Fruit fly (Drosophila melanogaster): ENCODE results near the gene CG43335.

Gene CG43335

DNA sequence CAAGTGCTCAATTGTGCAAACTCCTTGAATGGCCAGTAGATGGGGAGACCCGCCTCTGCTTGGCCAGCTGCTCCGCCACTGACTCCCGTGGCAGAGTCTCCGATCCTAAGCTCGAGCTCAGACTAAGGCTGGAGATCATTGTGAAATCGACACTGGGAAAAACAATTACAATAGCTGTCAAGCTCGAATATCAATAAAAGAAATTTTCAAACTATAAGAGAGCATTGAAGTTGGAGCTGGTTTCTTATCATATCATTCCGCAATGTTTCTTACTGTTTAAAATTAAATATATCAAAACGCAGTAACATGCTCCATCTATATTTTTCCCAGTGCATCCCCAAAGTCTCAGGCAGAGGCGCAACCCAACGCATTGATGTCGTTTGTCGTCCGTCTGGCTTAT lies 7.5 kb downstream of the CG43335 start (continued):
- peak; percentile 93 for TF ChIP-seq CG10959 (GFP tag; IDR thresholded peaks at IDR 0.05)
- TF ChIP-seq sug (tag; optimal IDR thresholded peaks at IDR 0.05), result no peak
- TF ChIP-seq CG17361 (GFP tag; IDR thresholded peaks at IDR 0.05), result peak; percentile 68; the same call in 2 of the 3 replicates
- no peak for TF ChIP-seq bbx (GFP tag; IDR thresholded peaks at IDR 0.05; ENCODE audit: partially characterized antibody)
- TF ChIP-seq CG10565 (GFP tag; optimal IDR thresholded peaks at IDR 0.05), result no peak
- no peak for TF ChIP-seq z (GFP tag; IDR thresholded peaks at IDR 0.05)
- no peak for TF ChIP-seq CG18619 (GFP tag; optimal IDR thresholded peaks at IDR 0.05)
- TF ChIP-seq CG1529 (GFP tag; optimal IDR thresholded peaks at IDR 0.05), result no peak
- no peak for TF ChIP-seq CG4730 (GFP tag; IDR thresholded peaks at IDR 0.05)
- peak; percentile 30 to 62 for TF ChIP-seq bsh (GFP tag; optimal IDR thresholded peaks at IDR 0.05)
- no peak for TF ChIP-seq inv (GFP tag; IDR thresholded peaks at IDR 0.05; ENCODE audit: partially characterized antibody)
- TF ChIP-seq Myb (GFP tag; optimal IDR thresholded peaks at IDR 0.05), result no peak
- TF ChIP-seq insv (GFP tag; optimal IDR thresholded peaks at IDR 0.05), result no peak
- TF ChIP-seq CG13296 (GFP tag; optimal IDR thresholded peaks at IDR 0.05), result no peak
- no peak for TF ChIP-seq ATbp (GFP tag; optimal IDR thresholded peaks at IDR 0.05)
- no peak for TF ChIP-seq CG31224 (GFP tag; IDR thresholded peaks at IDR 0.05)
- TF ChIP-seq CG15073 (GFP tag; optimal IDR thresholded peaks at IDR 0.05), result no peak
- no peak for TF ChIP-seq sim (GFP tag; IDR thresholded peaks at IDR 0.05)
- peak; percentile 8 for TF ChIP-seq nerfin-1 (tag; optimal IDR thresholded peaks at IDR 0.05)
- TF ChIP-seq Elba2 (GFP tag; optimal IDR thresholded peaks at IDR 0.05), result peak; percentile 30
- no peak for TF ChIP-seq lov (optimal IDR thresholded peaks at IDR 0.05)
- TF ChIP-seq lov (GFP tag; IDR thresholded peaks at IDR 0.05), result no peak; the same call in 2 of the 3 replicates
- no peak for TF ChIP-seq cas (GFP tag; IDR thresholded peaks at IDR 0.05)
- no peak for TF ChIP-seq CG11456 (GFP tag; IDR thresholded peaks at IDR 0.05)
- peak; percentile 13 for TF ChIP-seq CG10462 (GFP tag; optimal IDR thresholded peaks at IDR 0.05)
- no peak for TF ChIP-seq CG17385 (GFP tag; optimal IDR thresholded peaks at IDR 0.05)
- peak; percentile 65 for TF ChIP-seq CG4820 (GFP tag; optimal IDR thresholded peaks at IDR 0.05)
- peak; percentile 41 for TF ChIP-seq Xbp1 (GFP tag; optimal IDR thresholded peaks at IDR 0.05)
- TF ChIP-seq CG34376 (GFP tag; optimal IDR thresholded peaks at IDR 0.05), result no peak
- no peak for TF ChIP-seq CG15601 (tag; optimal IDR thresholded peaks at IDR 0.05)
- TF ChIP-seq D (optimal IDR thresholded peaks at IDR 0.05), result no peak
- TF ChIP-seq D (GFP tag; optimal IDR thresholded peaks at IDR 0.05), result peak; percentile 32
- TF ChIP-seq CG32532 (GFP tag; IDR thresholded peaks at IDR 0.05), result no peak
- TF ChIP-seq gt (GFP tag; IDR thresholded peaks at IDR 0.05), result no peak
- no peak for TF ChIP-seq ewg (GFP tag; optimal IDR thresholded peaks at IDR 0.05)
- peak; percentile 17 for TF ChIP-seq pnt (GFP tag; optimal IDR thresholded peaks at IDR 0.05)
- TF ChIP-seq crc (GFP tag; optimal IDR thresholded peaks at IDR 0.05), result no peak
- no peak for TF ChIP-seq zfh2 (GFP tag; optimal IDR thresholded peaks at IDR 0.05)
- TF ChIP-seq TFAM (GFP tag; optimal IDR thresholded peaks at IDR 0.05), result no peak
- TF ChIP-seq dm (GFP tag; optimal IDR thresholded peaks at IDR 0.05), result peak; percentile 29
- no peak for TF ChIP-seq D19B (GFP tag; optimal IDR thresholded peaks at IDR 0.05)
- TF ChIP-seq CG18476 (GFP tag; optimal IDR thresholded peaks at IDR 0.05), result peak; percentile 46
- peak; percentile 24 for TF ChIP-seq CG2202 (tag; optimal IDR thresholded peaks at IDR 0.05)
- TF ChIP-seq pita (GFP tag; optimal IDR thresholded peaks at IDR 0.05), result no peak
- 0 out of 3 replicates have a peak, but pooled peaks have one; percentile 20 for TF ChIP-seq so (GFP tag; IDR thresholded peaks at IDR 0.05)
- TF ChIP-seq klu (GFP tag; IDR thresholded peaks at IDR 0.05), result no peak
- no peak for TF ChIP-seq dmrt99B (tag; optimal IDR thresholded peaks at IDR 0.05)
- TF ChIP-seq CG4424 (GFP tag; optimal IDR thresholded peaks at IDR 0.05), result peak; percentile 65
- TF ChIP-seq salm (tag; optimal IDR thresholded peaks at IDR 0.05), result no peak
- no peak for TF ChIP-seq ap (GFP tag; IDR thresholded peaks at IDR 0.05)
- peak; percentile 41 for TF ChIP-seq CG30403 (GFP tag; optimal IDR thresholded peaks at IDR 0.05)
- TF ChIP-seq HLH3B (GFP tag; IDR thresholded peaks at IDR 0.05), result no peak
- TF ChIP-seq eyg (GFP tag; optimal IDR thresholded peaks at IDR 0.05), result no peak
